Fruit fly (Drosophila melanogaster) whole organism, embryonic: ENCODE measurements around the gene Smug.
A peak's percentile ranks its signal among the peaks of the same experiment; 100 is the strongest.

ENCODE experiments used
- CG10462 ChIP-seq: fragments of 200-800 bp; sonication (Bioruptor generic); optimal IDR thresholded peaks from 2 replicates; lab custom pipeline; 2016; ENCODE audit warnings: missing biosample characterization, missing genetic modification characterization
- CG12104 ChIP-seq: fragments of 200-800 bp; sonication (Bioruptor generic); optimal IDR thresholded peaks from 3 replicates; lab custom pipeline; 2016; ENCODE audit warnings: missing biosample characterization, missing genetic modification characterization
- CG15514 ChIP-seq: fragments of 200-800 bp; sonication (Bioruptor generic); optimal IDR thresholded peaks from 3 replicates; lab custom pipeline; 2017; ENCODE audit warnings: missing biosample characterization, missing genetic modification characterization, mild to moderate bottlenecking, moderate library complexity, missing genetic modification reagents
- CG15696 ChIP-seq: fragments of 200-800 bp; sonication (Bioruptor generic); optimal IDR thresholded peaks from 2 replicates; lab custom pipeline; 2019; ENCODE audit warnings: missing biosample characterization, mild to moderate bottlenecking, missing genetic modification characterization, moderate library complexity
- CG16815 ChIP-seq: fragments of 200-800 bp; sonication (Bioruptor generic); optimal IDR thresholded peaks from 3 replicates; lab custom pipeline; 2017; ENCODE audit warnings: missing biosample characterization, mild to moderate bottlenecking, missing genetic modification characterization
- CG17802 ChIP-seq: fragments of 200-800 bp; sonication (Bioruptor generic); optimal IDR thresholded peaks from 2 replicates; lab custom pipeline; 2018; ENCODE audit warnings: missing biosample characterization, mild to moderate bottlenecking, missing genetic modification characterization, moderate library complexity
- CG18764 ChIP-seq: fragments of 200-800 bp; sonication (Bioruptor generic); optimal IDR thresholded peaks from 3 replicates; lab custom pipeline; 2016; ENCODE audit warnings: missing biosample characterization, missing genetic modification characterization
- CG31388 ChIP-seq: fragments of 200-800 bp; sonication (Bioruptor generic); optimal IDR thresholded peaks from 2 replicates; lab custom pipeline; 2016; ENCODE audit warnings: missing biosample characterization, missing genetic modification characterization
- CG31441 ChIP-seq: fragments of 200-800 bp; sonication (Bioruptor generic); IDR thresholded peaks from 2 replicates; pipeline ENCODE4 v1.3.6; 2022; ENCODE audit warnings: missing biosample characterization, missing genetic modification characterization
- CG4424 ChIP-seq: fragments of 200-800 bp; sonication (Bioruptor generic); optimal IDR thresholded peaks from 3 replicates; lab custom pipeline; 2016; ENCODE audit warnings: missing biosample characterization, missing genetic modification characterization
- CG6272 ChIP-seq: fragments of 200-800 bp; sonication (Bioruptor generic); IDR thresholded peaks from 2 replicates; pipeline ENCODE4 v1.3.6; 2022; ENCODE audit warnings: missing biosample characterization, missing genetic modification characterization
- CG7271 ChIP-seq: fragments of 200-800 bp; sonication (Bioruptor generic); optimal IDR thresholded peaks from 2 replicates; lab custom pipeline; 2018; ENCODE audit warnings: missing biosample characterization, mild to moderate bottlenecking, missing genetic modification characterization, moderate library complexity
- CG8281 ChIP-seq: fragments of 200-800 bp; sonication (Bioruptor generic); optimal IDR thresholded peaks from 2 replicates; lab custom pipeline; 2018; ENCODE audit warnings: missing biosample characterization, mild to moderate bottlenecking, missing genetic modification characterization, moderate library complexity
- CG9876 ChIP-seq: fragments of 200-800 bp; sonication (Bioruptor generic); optimal IDR thresholded peaks from 2 replicates; lab custom pipeline; 2016; ENCODE audit warnings: missing biosample characterization, missing genetic modification characterization
- CkIIα-i1 ChIP-seq: fragments of 200-800 bp; sonication (Bioruptor generic); IDR thresholded peaks from 2 replicates; pipeline ENCODE4 v1.3.6; 2022; ENCODE audit warnings: missing biosample characterization, missing genetic modification characterization
- CrebB ChIP-seq: fragments of 200-800 bp; sonication (Bioruptor generic); optimal IDR thresholded peaks from 3 replicates; lab custom pipeline; 2018; ENCODE audit warnings: missing biosample characterization, mild to moderate bottlenecking, missing genetic modification characterization
- D19A ChIP-seq: fragments of 200-800 bp; optimal IDR thresholded peaks from 3 replicates; lab custom pipeline; 2019; ENCODE audit warnings: missing biosample characterization, mild to moderate bottlenecking, missing genetic modification characterization, moderate library complexity
- Dfd ChIP-seq, 2 experiments: fragments of >200 bp; optimal IDR thresholded peaks; 2 replicates each; lab custom pipeline; 2017; ENCODE audit warnings: missing biosample characterization in 2 of 2, missing genetic modification characterization in 2 of 2
- Doc3 ChIP-seq: fragments of 200-800 bp; sonication (Bioruptor generic); IDR thresholded peaks from 3 replicates; pipeline ENCODE4 v1.3.6; 2022; ENCODE audit warnings: missing biosample characterization, missing genetic modification characterization; ENCODE audit not compliant: partially characterized antibody
- Drgx ChIP-seq: fragments of 200-800 bp; sonication (Bioruptor generic); IDR thresholded peaks from 2 replicates; pipeline ENCODE4 v1.3.6; 2022; ENCODE audit warnings: missing biosample characterization, missing genetic modification characterization
- E2f2 ChIP-seq: fragments of 200-800 bp; sonication (Bioruptor generic); IDR thresholded peaks from 2 replicates; pipeline ENCODE4 v1.3.6; 2022; ENCODE audit warnings: missing biosample characterization, missing genetic modification characterization
- HLH3B ChIP-seq: fragments of 200-800 bp; sonication (Bioruptor generic); IDR thresholded peaks from 2 replicates; pipeline ENCODE4 v1.3.6; 2022; ENCODE audit warnings: missing biosample characterization, missing genetic modification characterization
- HLH4C ChIP-seq: fragments of 200-800 bp; sonication (Bioruptor generic); IDR thresholded peaks from 3 replicates; pipeline ENCODE4 v1.3.6; 2022; ENCODE audit warnings: missing biosample characterization, missing genetic modification characterization; ENCODE audit not compliant: partially characterized antibody
- Jarid2 ChIP-seq: fragments of 200-800 bp; sonication (Bioruptor generic); optimal IDR thresholded peaks from 3 replicates; lab custom pipeline; 2017; ENCODE audit warnings: mild to moderate bottlenecking, missing biosample characterization, missing genetic modification reagents, missing genetic modification characterization
- Pdp1 ChIP-seq, 2 experiments: fragments of 200-800 bp; sonication (Bioruptor generic); optimal IDR thresholded peaks; 3 replicates each; lab custom pipeline; 2016; ENCODE audit warnings: missing biosample characterization in 2 of 2, missing genetic modification characterization in 2 of 2, mild to moderate bottlenecking in 1 of 2, moderate library complexity in 1 of 2
- Sin3A ChIP-seq: fragments of >200 bp; optimal IDR thresholded peaks from 2 replicates; lab custom pipeline; 2018
- Sry-δ ChIP-seq: fragments of 200-800 bp; sonication (Bioruptor generic); optimal IDR thresholded peaks from 2 replicates; lab custom pipeline; 2016; ENCODE audit warnings: missing biosample characterization, missing genetic modification characterization
- bcd ChIP-seq: fragments of 200-800 bp; sonication (Bioruptor generic); optimal IDR thresholded peaks from 2 replicates; lab custom pipeline; 2017; ENCODE audit warnings: missing biosample characterization, mild to moderate bottlenecking, missing genetic modification characterization
- disco-r ChIP-seq: fragments of 200-800 bp; sonication (Bioruptor generic); optimal IDR thresholded peaks from 2 replicates; lab custom pipeline; 2016; ENCODE audit warnings: missing biosample characterization, missing genetic modification characterization
- gem ChIP-seq: fragments of 200-800 bp; sonication (Bioruptor generic); optimal IDR thresholded peaks from 2 replicates; lab custom pipeline; 2019; ENCODE audit warnings: missing biosample characterization, mild to moderate bottlenecking, missing genetic modification characterization, moderate library complexity
- gfzf ChIP-seq: fragments of 200-800 bp; sonication (Bioruptor generic); optimal IDR thresholded peaks from 2 replicates; lab custom pipeline; 2016; ENCODE audit warnings: missing biosample characterization, mild to moderate bottlenecking, missing genetic modification characterization, moderate library complexity
- hbn ChIP-seq: fragments of 200-800 bp; sonication (Bioruptor generic); IDR thresholded peaks from 2 replicates; pipeline ENCODE4 v1.3.6; 2022; ENCODE audit warnings: missing biosample characterization, missing genetic modification characterization; ENCODE audit not compliant: partially characterized antibody
- hkb ChIP-seq, 2 experiments: fragments of 200-800 bp in 1 of 2; fragments of >200 bp in 1 of 2; sonication (Bioruptor generic) in 1 of 2; IDR thresholded peaks in 1 of 2; optimal IDR thresholded peaks in 1 of 2; 2 replicates each; pipeline versions ENCODE4 v1.3.6 to Lab custom; 2017 to 2022; ENCODE audit warnings: missing biosample characterization in 1 of 2, missing genetic modification characterization in 1 of 2
- inv ChIP-seq: fragments of 200-800 bp; sonication (Bioruptor generic); IDR thresholded peaks from 2 replicates; pipeline ENCODE4 v1.3.6; 2022; ENCODE audit warnings: missing biosample characterization, missing genetic modification characterization; ENCODE audit not compliant: partially characterized antibody
- jigr1 ChIP-seq: fragments of 200-800 bp; sonication (Bioruptor generic); IDR thresholded peaks from 3 replicates; pipeline ENCODE4 v1.3.6; 2022; ENCODE audit warnings: missing biosample characterization, missing genetic modification characterization
- lab ChIP-seq: fragments of 200-800 bp; sonication (Bioruptor generic); optimal IDR thresholded peaks from 3 replicates; lab custom pipeline; 2017; ENCODE audit warnings: missing biosample characterization, missing genetic modification characterization, mild to moderate bottlenecking, moderate library complexity, missing genetic modification reagents
- nau ChIP-seq: fragments of 200-800 bp; sonication (Bioruptor generic); optimal IDR thresholded peaks from 3 replicates; lab custom pipeline; 2017; ENCODE audit warnings: missing biosample characterization, mild to moderate bottlenecking, missing genetic modification characterization, missing genetic modification reagents
- prd ChIP-seq, 3 experiments: fragments of >200 bp in 2 of 3; fragments of 200-800 bp in 1 of 3; sonication (Bioruptor generic) in 1 of 3; optimal IDR thresholded peaks in 2 of 3; IDR thresholded peaks in 1 of 3; 2 replicates in 2 of 3; 3 replicates in 1 of 3; pipeline versions ENCODE4 v1.3.6 to Lab custom; 2017 to 2022; ENCODE audit warnings: missing biosample characterization in 1 of 3, missing genetic modification characterization in 1 of 3
- pzg ChIP-seq: fragments of 200-800 bp; sonication (Bioruptor generic); optimal IDR thresholded peaks from 3 replicates; lab custom pipeline; 2018; ENCODE audit warnings: missing biosample characterization, mild to moderate bottlenecking, missing genetic modification characterization, moderate library complexity
- schlank ChIP-seq: fragments of 200-800 bp; sonication (Bioruptor generic); optimal IDR thresholded peaks from 2 replicates; lab custom pipeline; 2018; ENCODE audit warnings: missing biosample characterization, mild to moderate bottlenecking, missing genetic modification characterization
- slbo ChIP-seq: fragments of 200-800 bp; sonication (Bioruptor generic); IDR thresholded peaks from 2 replicates; pipeline ENCODE4 v1.3.6; 2022; ENCODE audit warnings: missing biosample characterization, missing genetic modification characterization
- sna ChIP-seq: fragments of 200-800 bp; sonication (Bioruptor generic); IDR thresholded peaks from 2 replicates; pipeline ENCODE4 v1.3.6; 2022; ENCODE audit warnings: missing biosample characterization, missing genetic modification characterization; ENCODE audit not compliant: partially characterized antibody
- sob ChIP-seq: fragments of 200-800 bp; sonication (Bioruptor generic); IDR thresholded peaks from 2 replicates; pipeline ENCODE4 v1.3.6; 2022; ENCODE audit warnings: missing biosample characterization, missing genetic modification characterization
- sug ChIP-seq: fragments of 200-800 bp; optimal IDR thresholded peaks from 2 replicates; lab custom pipeline; 2019; ENCODE audit warnings: missing biosample characterization, mild to moderate bottlenecking, missing genetic modification characterization, moderate library complexity
- unc-4 ChIP-seq: fragments of 200-800 bp; sonication (Bioruptor generic); IDR thresholded peaks from 2 replicates; pipeline ENCODE4 v1.3.6; 2022; ENCODE audit warnings: missing biosample characterization, missing genetic modification characterization; ENCODE audit not compliant: partially characterized antibody
- vnd ChIP-seq: fragments of 200-800 bp; sonication (Bioruptor generic); IDR thresholded peaks from 3 replicates; pipeline ENCODE4 v1.3.6; 2022; ENCODE audit warnings: missing biosample characterization, missing genetic modification characterization; ENCODE audit not compliant: partially characterized antibody
- zfh2 ChIP-seq: fragments of 200-800 bp; sonication (Bioruptor generic); optimal IDR thresholded peaks from 2 replicates; lab custom pipeline; 2016; ENCODE audit warnings: missing biosample characterization, missing genetic modification characterization

Smug gene

DNA sequence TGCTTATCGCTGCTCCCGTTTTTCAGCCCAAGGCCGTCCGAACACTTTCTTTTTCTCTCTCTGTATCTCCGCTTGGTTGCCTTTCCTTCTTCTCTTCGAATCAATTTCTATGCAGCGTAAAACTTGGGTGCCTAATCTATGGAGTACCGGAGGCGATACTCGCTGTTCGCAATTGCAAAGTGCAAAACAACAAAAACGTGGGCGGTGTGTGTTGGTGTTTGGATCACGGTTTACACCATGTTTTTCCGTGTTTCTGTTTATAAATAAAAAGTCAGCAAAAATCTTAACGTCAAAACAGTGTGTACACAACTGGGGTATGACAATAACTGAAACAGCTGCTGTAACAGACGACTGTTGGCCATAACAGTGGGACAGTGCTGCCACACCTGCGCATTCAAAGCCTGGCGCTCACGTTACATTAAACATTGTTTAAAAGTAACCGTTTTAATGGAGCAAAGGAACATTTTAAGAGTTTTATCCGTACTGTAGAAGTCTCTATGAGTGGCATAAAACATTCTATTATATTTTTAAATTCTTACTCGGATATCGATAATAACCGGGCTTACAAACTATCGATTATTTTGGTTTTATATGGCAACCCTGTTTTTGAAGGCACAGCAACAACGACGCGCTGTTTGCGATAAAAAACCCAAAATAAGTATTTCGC lies 1.2 kb upstream of the Smug start, which contains the start of the genes m-cup and Det (continued):
- TF ChIP-seq CG8281 (tag; lab: Kevin White, UChicago) (no peak), Doc3 (GFP tag; lab: Robert Waterston, UW) (peak; percentile 69), prd (optimal IDR thresholded peaks at IDR 0.05; lab: Kevin White, UChicago) (no peak), prd (GFP tag; IDR thresholded peaks at IDR 0.05; lab: Robert Waterston, UW) (no peak), HLH4C (GFP tag; lab: Robert Waterston, UW) (peak; percentile 60; the same call in 1 of the 3 replicates), CG9876 (GFP tag; lab: Kevin White, UChicago) (no peak), Drgx (GFP tag; lab: Robert Waterston, UW) (no peak), CG12104 (peak; percentile 23), CG15696 (peak; percentile 21), Dfd (GFP tag; optimal IDR thresholded peaks at IDR 0.05; lab: Kevin White, UChicago) (no peak), CG7271 (peak; percentile 26), Jarid2 (GFP tag; lab: Kevin White, UChicago) (peak; percentile 31), Pdp1 (GFP tag; optimal IDR thresholded peaks at IDR 0.05; lab: Kevin White, UChicago) (no peak), inv (GFP tag; lab: Robert Waterston, UW) (peak; percentile 56), pzg (peak; percentile 76), schlank (no peak), disco-r (GFP tag; lab: Kevin White, UChicago) (no peak), CrebB (no peak), bcd (GFP tag; lab: Kevin White, UChicago) (no peak), hkb (optimal IDR thresholded peaks at IDR 0.05; lab: Kevin White, UChicago) (peak; percentile 80), hkb (GFP tag; IDR thresholded peaks at IDR 0.05; lab: Robert Waterston, UW) (no peak), HLH3B (GFP tag; lab: Robert Waterston, UW) (no peak), vnd (GFP tag; lab: Robert Waterston, UW) (peak; percentile 73), sna (GFP tag; lab: Robert Waterston, UW) (peak; percentile 43; the same call in 1 of the 2 replicates), CG4424 (GFP tag; lab: Kevin White, UChicago) (peak; percentile 8), zfh2 (GFP tag; lab: Kevin White, UChicago) (peak; percentile 31), unc-4 (GFP tag; lab: Robert Waterston, UW) (peak; percentile 81), CG17802 (no peak), CG6272 (no peak), gfzf (peak; percentile 18), CG31441 (GFP tag; lab: Robert Waterston, UW) (0 out of 2 replicates have a peak, but pooled peaks have one; percentile 15), hbn (GFP tag; lab: Robert Waterston, UW) (peak; percentile 51; the same call in 1 of the 2 replicates), CG16815 (no peak), nau (no peak), Sry-δ (peak; percentile 69), Sin3A (peak; percentile 87), lab (GFP tag; lab: Kevin White, UChicago) (peak; percentile 2), E2f2 (GFP tag; lab: Robert Waterston, UW) (peak; percentile 89), sob (0 out of 2 replicates have a peak, but pooled peaks have one; percentile 7), sug (tag; lab: Kevin White, UChicago) (peak; percentile 20), slbo (GFP tag; lab: Robert Waterston, UW) (no peak), jigr1 (GFP tag; lab: Robert Waterston, UW) (no peak), gem (tag; lab: Kevin White, UChicago) (peak; percentile 29), CG10462 (GFP tag; lab: Kevin White, UChicago) (no peak), CG18764 (GFP tag; lab: Kevin White, UChicago) (no peak), CG15514 (GFP tag; lab: Kevin White, UChicago) (peak; percentile 32), CkIIα-i1 (GFP tag; lab: Robert Waterston, UW) (no peak), CG31388 (GFP tag; lab: Kevin White, UChicago) (no peak), D19A (tag; lab: Kevin White, UChicago) (no peak)
